Fruit fly (Drosophila melanogaster): Measurements from ENCODE around the gene CG4592.

Gene CG4592

DNA sequence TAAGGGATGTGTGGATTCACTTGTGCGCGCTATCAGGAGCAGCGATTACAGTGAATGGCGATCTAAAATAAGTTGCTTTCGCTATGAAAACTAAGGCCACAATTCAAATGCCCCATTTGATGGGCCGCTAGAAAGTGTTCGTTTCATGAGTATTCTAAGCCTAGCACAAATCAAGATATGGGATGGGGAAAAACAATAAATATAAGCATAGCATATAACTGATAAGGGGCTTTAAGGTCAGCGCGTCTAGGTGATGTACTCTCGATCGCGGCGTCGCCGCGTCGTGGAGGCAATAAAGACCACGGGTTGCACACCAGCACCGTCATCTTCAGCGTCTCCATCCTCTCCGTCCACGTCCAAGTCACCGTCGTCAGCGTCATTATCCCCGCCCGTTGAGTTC lies 39.3 kb downstream of the CG4592 start:
- TF ChIP-seq ttk (optimal IDR thresholded peaks at IDR 0.05) (no peak), insv (optimal IDR thresholded peaks at IDR 0.05) (no peak), psq (optimal IDR thresholded peaks at IDR 0.05) (no peak), h (optimal IDR thresholded peaks at IDR 0.05) (no peak), Myc (optimal IDR thresholded peaks at IDR 0.05) (no peak), Sin3A (optimal IDR thresholded peaks at IDR 0.05) (no peak)

- no peak for TF ChIP-seq psq (optimal IDR thresholded peaks at IDR 0.05)
- TF ChIP-seq h (optimal IDR thresholded peaks at IDR 0.05): no peak
- no peak for TF ChIP-seq insv (optimal IDR thresholded peaks at IDR 0.05)
- no peak for TF ChIP-seq Sin3A (optimal IDR thresholded peaks at IDR 0.05)
- TF ChIP-seq ttk (optimal IDR thresholded peaks at IDR 0.05): no peak
- TF ChIP-seq Myc (optimal IDR thresholded peaks at IDR 0.05): no peak
Observed at dm6 chr2L:9963603-9964042, 42.2 kb downstream of the CG4592 start, which contains the start of gene CG5850. CG5850 (minus strand) TSS chr2L:9963949.

dm6 chr2L:9966983-9967737 lies 45.7 kb downstream of the CG4592 start, which contains the start of the genes Dref and RpL13:
Dref (minus strand) TSS chr2L:9967229.
RpL13 (plus strand) TSS chr2L:9967313.
- TF ChIP-seq Sin3A (optimal IDR thresholded peaks at IDR 0.05) (no peak), h (optimal IDR thresholded peaks at IDR 0.05) (no peak), Myc (optimal IDR thresholded peaks at IDR 0.05) (no peak), insv (optimal IDR thresholded peaks at IDR 0.05) (no peak), ttk (optimal IDR thresholded peaks at IDR 0.05) (no peak), psq (optimal IDR thresholded peaks at IDR 0.05) (no peak)

DNA sequence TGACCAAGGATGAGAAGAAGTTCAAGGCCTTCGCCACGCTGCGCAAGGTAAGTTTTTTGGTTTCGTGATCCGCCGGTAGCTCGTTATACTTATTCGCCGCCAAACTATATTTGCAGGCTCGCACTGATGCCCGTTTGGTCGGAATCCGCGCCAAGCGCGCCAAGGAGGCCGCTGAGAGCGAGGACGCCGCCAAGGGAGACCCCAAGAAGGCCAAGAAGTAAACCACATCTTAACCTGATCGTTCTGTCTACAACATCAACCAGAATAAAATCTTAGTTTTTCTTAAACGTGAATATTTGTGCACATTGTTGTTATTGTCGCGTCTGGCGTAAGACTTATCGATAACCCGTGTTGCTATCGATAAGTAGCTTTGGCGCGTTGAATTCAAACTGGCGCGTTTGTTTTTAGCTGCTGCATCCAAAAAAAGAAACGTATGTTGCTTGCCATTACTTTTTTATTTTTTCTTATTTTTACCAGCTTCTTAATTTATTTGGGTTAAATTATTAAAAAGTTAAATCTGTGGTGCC lies 46.8 kb downstream of the CG4592 start:
- TF ChIP-seq Sin3A (optimal IDR thresholded peaks at IDR 0.05): no peak
- no peak for TF ChIP-seq ttk (optimal IDR thresholded peaks at IDR 0.05)
- TF ChIP-seq h (optimal IDR thresholded peaks at IDR 0.05): no peak
- no peak for TF ChIP-seq Myc (optimal IDR thresholded peaks at IDR 0.05)
- TF ChIP-seq psq (optimal IDR thresholded peaks at IDR 0.05): no peak
- TF ChIP-seq insv (optimal IDR thresholded peaks at IDR 0.05): no peak

Measured in Kc167 (cell line).